Comparison of ENCODE assay signal across 2 worm cellular contexts in the genomic region with DNA sequence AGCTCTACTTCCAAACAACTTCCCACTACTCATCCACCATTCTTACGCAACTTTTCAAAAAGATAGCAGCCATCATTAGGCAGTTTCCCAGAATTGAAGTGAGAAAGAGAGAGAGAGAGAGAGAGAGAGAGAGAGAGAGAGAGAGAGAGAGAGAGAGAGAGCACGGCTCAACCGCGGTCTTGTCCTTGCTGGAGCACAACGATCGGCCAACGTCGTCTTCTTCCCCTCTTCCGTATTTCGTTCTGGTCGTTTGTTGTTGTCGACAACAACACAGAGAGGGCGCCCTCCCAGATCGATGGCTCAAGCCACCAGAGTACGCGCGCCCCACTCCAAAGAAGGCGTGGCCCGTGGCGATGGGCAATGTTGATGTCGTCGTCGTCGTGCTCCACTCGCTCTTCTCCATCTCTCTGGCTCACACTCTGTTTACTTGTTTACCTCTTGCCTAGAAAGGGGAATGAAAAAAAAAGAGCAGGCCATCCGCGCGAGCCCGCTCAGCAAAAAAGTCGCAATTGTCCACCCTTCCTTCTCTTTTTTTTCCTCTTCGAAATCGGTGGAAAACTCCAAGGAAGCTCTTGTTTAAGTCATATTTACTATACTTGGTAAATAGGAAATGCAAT.
TF ChIP-seq lines count a peak whose summit lies in the region.

No protein-coding gene starts in this region.

TF ChIP-seq in whole organism, L1 larva, 84 proteins besides CTCF, POLR2A, EP300 and RAD21 (continued from another document):
- TF ChIP-seq lin-35 (GFP tag; optimal IDR thresholded peaks at IDR 0.05; lab: Kevin White, UChicago) (no peak), lin-14 (GFP tag; optimal IDR thresholded peaks at IDR 0.05; lab: Kevin White, UChicago) (peak; percentile 94), xbp-1 (tag; optimal IDR thresholded peaks at IDR 0.05; lab: Kevin White, UChicago) (peak; percentile 29), unc-130 (tag; optimal IDR thresholded peaks at IDR 0.05; lab: Kevin White, UChicago) (no peak), unc-86 (tag; optimal IDR thresholded peaks at IDR 0.05; lab: Kevin White, UChicago) (peak; percentile 79), swsn-7 (tag; optimal IDR thresholded peaks at IDR 0.05; lab: Kevin White, UChicago) (peak; percentile 53), fkh-10 (GFP tag; optimal IDR thresholded peaks at IDR 0.05; lab: Kevin White, UChicago) (peak; percentile 34), dsc-1 (tag; optimal IDR thresholded peaks at IDR 0.05; lab: Kevin White, UChicago) (no peak), nhr-20 (tag; optimal IDR thresholded peaks at IDR 0.05; lab: Kevin White, UChicago) (no peak), skn-1 (tag; optimal IDR thresholded peaks at IDR 0.05; lab: Kevin White, UChicago) (no peak), unc-30 (tag; optimal IDR thresholded peaks at IDR 0.05; lab: Kevin White, UChicago) (no peak), ceh-82 (tag; optimal IDR thresholded peaks at IDR 0.05; lab: Kevin White, UChicago) (peak in 2 of 3 experiments; percentile 58 to 66), snu-23 (GFP tag; optimal IDR thresholded peaks at IDR 0.05; lab: Kevin White, UChicago) (peak; percentile 26)

TF ChIP-seq in whole organism, L2 larva, 48 proteins besides CTCF, POLR2A, EP300 and RAD21 (continued from another document):
- TF ChIP-seq sma-9 (GFP tag; optimal IDR thresholded peaks at IDR 0.05; lab: Kevin White, UChicago) (peak; percentile 65), sma-9 (tag; optimal IDR thresholded peaks at IDR 0.05; lab: Kevin White, UChicago) (no peak), gmeb-1 (tag; optimal IDR thresholded peaks at IDR 0.05; lab: Kevin White, UChicago) (no peak)
TF ChIP-seq in whole organism, L2 larva: peak in this region for 14.
